Worm (Caenorhabditis elegans): Measurements from ENCODE around the gene gkow-1.
A peak's percentile ranks its signal among the peaks of the same experiment; 100 is the strongest.

The gkow-1 gene

DNA sequence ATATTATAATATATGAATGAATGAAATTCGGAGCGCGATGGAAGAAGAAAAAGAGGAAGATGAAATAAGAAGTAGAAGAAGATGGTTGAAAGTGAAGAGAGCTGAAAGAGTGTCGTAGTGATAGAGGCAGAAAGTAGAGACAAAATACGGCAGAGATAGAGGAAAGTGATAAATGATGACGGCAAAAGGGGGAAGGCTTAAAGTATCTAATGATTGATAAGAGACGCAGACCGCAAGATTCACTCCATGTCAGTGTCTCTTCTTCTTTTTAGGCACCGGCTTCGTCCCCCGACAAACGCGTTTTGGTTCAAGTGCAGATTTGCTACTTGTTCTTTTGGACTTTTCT is 15.6 kb upstream of the gkow-1 start:
- TF ChIP-seq bed-2 (GFP tag; IDR thresholded peaks at IDR 0.05) (no peak), attf-6 (GFP tag; IDR thresholded peaks at IDR 0.05) (no peak), dpl-1 (GFP tag; optimal IDR thresholded peaks at IDR 0.05) (no peak), let-607 (tag; optimal IDR thresholded peaks at IDR 0.05) (peak in 1 of 2 experiments; percentile 45), rpc-1 (optimal IDR thresholded peaks at IDR 0.05) (no peak), rpc-1 (tag; optimal IDR thresholded peaks at IDR 0.05) (no peak), hrde-1 (tag; optimal IDR thresholded peaks at IDR 0.05; ENCODE audit: borderline replicate concordance) (no peak), hsf-1 (GFP tag; IDR thresholded peaks at IDR 0.05) (no peak), nhr-90 (tag; optimal IDR thresholded peaks at IDR 0.05) (no peak), ceh-27 (GFP tag; optimal IDR thresholded peaks at IDR 0.05) (peak; percentile 29), Y53F4B.3 (GFP tag; IDR thresholded peaks at IDR 0.05) (no peak), attf-5 (GFP tag; optimal IDR thresholded peaks at IDR 0.05) (peak; percentile 22), nhr-80 (tag; optimal IDR thresholded peaks at IDR 0.05) (peak; percentile 92), mes-4 (tag; optimal IDR thresholded peaks at IDR 0.05) (no peak), snpc-4 (GFP tag; optimal IDR thresholded peaks at IDR 0.05) (no peak), snpc-4 (tag; optimal IDR thresholded peaks at IDR 0.05) (peak in 1 of 4 experiments; percentile 40), B0019.2 (GFP tag; conservative IDR thresholded peaks at IDR 0.05) (no peak), B0336.3 (GFP tag; IDR thresholded peaks at IDR 0.05) (no peak), atf-7 (tag; optimal IDR thresholded peaks at IDR 0.05) (peak; percentile 37), dox-1 (GFP tag; IDR thresholded peaks at IDR 0.05) (peak; percentile 44), cebp-1 (GFP tag; IDR thresholded peaks at IDR 0.05) (no peak), cebp-1 (tag; optimal IDR thresholded peaks at IDR 0.05) (peak; percentile 68), hmg-1.2 (GFP tag; IDR thresholded peaks at IDR 0.05) (peak; percentile 57; the same call in 1 of the 2 replicates), hlh-12 (tag; optimal IDR thresholded peaks at IDR 0.05) (no peak), F49E8.2 (tag; optimal IDR thresholded peaks at IDR 0.05; ENCODE audit: insufficient read depth) (no peak), tbp1 (GFP tag; optimal IDR thresholded peaks at IDR 0.05) (peak; percentile 34), pha-4 (tag; optimal IDR thresholded peaks at IDR 0.05) (no peak), lin-40 (tag; optimal IDR thresholded peaks at IDR 0.05) (peak; percentile 25), nhr-120 (GFP tag; IDR thresholded peaks at IDR 0.05) (no peak), T07F8.4 (tag; optimal IDR thresholded peaks at IDR 0.05) (no peak)

DNA sequence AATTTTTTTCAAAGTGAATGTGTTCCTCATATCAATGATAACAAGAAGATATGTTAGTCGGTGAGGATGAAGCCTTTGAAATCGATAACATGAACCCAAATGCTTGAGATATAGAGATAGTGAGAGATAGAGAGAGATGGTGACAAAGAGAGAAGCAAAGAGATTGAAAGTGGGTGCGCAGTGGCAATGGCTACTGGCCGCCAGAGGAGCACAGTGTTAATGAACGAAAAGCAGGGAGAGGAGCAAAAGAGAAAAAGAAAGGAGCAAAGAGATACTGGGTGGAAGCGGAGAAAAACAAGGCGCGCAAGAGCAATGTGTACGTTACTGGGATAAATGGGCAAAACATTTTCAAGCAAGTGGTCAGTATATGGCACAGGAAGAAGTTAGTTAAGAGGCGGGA is 13.3 kb upstream of the gkow-1 start:
- TF ChIP-seq ama-1 (optimal IDR thresholded peaks at IDR 0.05) (no peak), ama-1 (GFP tag; optimal IDR thresholded peaks at IDR 0.05) (no peak), him-1 (tag; optimal IDR thresholded peaks at IDR 0.05) (no peak), chd-7 (tag; optimal IDR thresholded peaks at IDR 0.05) (peak; percentile 5), K12H6.12 (tag; optimal IDR thresholded peaks at IDR 0.05) (peak; percentile 40), zfh-2 (GFP tag; conservative IDR thresholded peaks at IDR 0.05) (peak; percentile 47; the same call in 1 of the 2 replicates), lin-35 (GFP tag; optimal IDR thresholded peaks at IDR 0.05) (peak in 1 of 3 experiments; percentile 52), sdz-38 (tag; optimal IDR thresholded peaks at IDR 0.05) (no peak), hmg-1.2 (GFP tag; IDR thresholded peaks at IDR 0.05) (no peak)

- TF ChIP-seq nhr-179 (tag; optimal IDR thresholded peaks at IDR 0.05), result no peak
- no peak for TF ChIP-seq ets-4 (GFP tag; optimal IDR thresholded peaks at IDR 0.05)
- TF ChIP-seq lin-40 (tag; optimal IDR thresholded peaks at IDR 0.05), result no peak
- no peak for TF ChIP-seq attf-5 (GFP tag; optimal IDR thresholded peaks at IDR 0.05)
- TF ChIP-seq B0261.1 (tag; optimal IDR thresholded peaks at IDR 0.05), result no peak
Observed at ce11 chrIV:10345486-10345885, 12.5 kb upstream of the gkow-1 start.
